Worm (Caenorhabditis elegans): ENCODE measurements around the gene mex-6.

DNA sequence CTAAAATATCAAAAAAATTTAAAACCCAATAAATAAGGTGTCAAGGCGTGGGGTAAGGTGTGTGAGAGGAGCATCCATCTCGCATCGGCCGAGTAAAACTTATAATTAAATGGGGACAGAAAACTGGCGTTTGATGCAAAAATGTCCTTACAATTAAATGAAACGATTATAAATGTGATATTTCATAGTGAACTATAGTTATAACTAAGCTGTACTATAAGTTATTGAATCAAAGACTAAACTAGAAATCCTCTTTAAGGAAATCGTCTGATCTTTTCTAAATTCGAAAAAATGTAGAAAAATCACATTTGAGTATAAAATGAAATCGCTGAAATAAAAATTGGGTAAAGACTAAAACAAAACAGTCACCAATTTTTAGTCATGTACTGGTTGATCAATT, 26.7 kb downstream of the mex-6 start, which contains the start of gene sra-6:
- TF ChIP-seq elt-3 (tag; optimal IDR thresholded peaks at IDR 0.05) (no peak), lsy-2 (tag; optimal IDR thresholded peaks at IDR 0.05) (no peak), pha-4 (tag; optimal IDR thresholded peaks at IDR 0.05) (no peak), ces-1 (GFP tag; optimal IDR thresholded peaks at IDR 0.05) (no peak), snpc-4 (tag; optimal IDR thresholded peaks at IDR 0.05) (no peak), nhr-12 (tag; optimal IDR thresholded peaks at IDR 0.05) (no peak), lin-13 (tag; optimal IDR thresholded peaks at IDR 0.05) (no peak), unc-39 (tag; optimal IDR thresholded peaks at IDR 0.05) (no peak), zip-8 (tag; optimal IDR thresholded peaks at IDR 0.05) (no peak), sptf-1 (tag; optimal IDR thresholded peaks at IDR 0.05) (no peak), unc-62 (GFP tag; optimal IDR thresholded peaks at IDR 0.05) (no peak), lin-32 (GFP tag; optimal IDR thresholded peaks at IDR 0.05) (no peak), ceh-39 (tag; optimal IDR thresholded peaks at IDR 0.05) (no peak)

Measured in whole organism, mixed stage, embryonic.